Fruit fly (Drosophila melanogaster) whole organism, embryonic: ENCODE results near the gene CG7139.
A peak's percentile ranks its signal among the peaks of the same experiment; 100 is the strongest.

Experiments
- Aef1 ChIP-seq: fragments of 200-800 bp; sonication (Bioruptor generic); IDR thresholded peaks from 3 replicates; pipeline ENCODE4 v1.3.6; 2022; ENCODE audit warnings: missing biosample characterization, missing genetic modification characterization
- BEAF-32 ChIP-seq: fragments of 200-800 bp; sonication (Bioruptor generic); optimal IDR thresholded peaks from 3 replicates; lab custom pipeline; 2017; ENCODE audit warnings: missing biosample characterization, missing genetic modification characterization, mild to moderate bottlenecking, moderate library complexity, missing genetic modification reagents
- Bteb2 ChIP-seq: fragments of 200-800 bp; sonication (Bioruptor generic); optimal IDR thresholded peaks from 2 replicates; lab custom pipeline; 2016; ENCODE audit warnings: missing biosample characterization, missing genetic modification characterization
- CG10209 ChIP-seq: fragments of 200-800 bp; sonication (Bioruptor generic); optimal IDR thresholded peaks from 3 replicates; lab custom pipeline; 2017; ENCODE audit warnings: missing biosample characterization, mild to moderate bottlenecking, missing genetic modification characterization, missing genetic modification reagents
- CG10267 ChIP-seq: fragments of 200-800 bp; sonication (Bioruptor generic); optimal IDR thresholded peaks from 2 replicates; lab custom pipeline; 2018; ENCODE audit warnings: missing biosample characterization, mild to moderate bottlenecking, missing genetic modification characterization, moderate library complexity
- CG11093 ChIP-seq: fragments of 200-800 bp; sonication (Bioruptor generic); IDR thresholded peaks from 3 replicates; pipeline ENCODE4 v1.3.6; 2022; ENCODE audit warnings: missing biosample characterization, missing genetic modification characterization
- CG12104 ChIP-seq: fragments of 200-800 bp; sonication (Bioruptor generic); optimal IDR thresholded peaks from 3 replicates; lab custom pipeline; 2016; ENCODE audit warnings: missing biosample characterization, missing genetic modification characterization
- CG12391 ChIP-seq: fragments of 200-800 bp; sonication (Bioruptor generic); optimal IDR thresholded peaks from 3 replicates; lab custom pipeline; 2018; ENCODE audit warnings: missing biosample characterization, mild to moderate bottlenecking, missing genetic modification characterization, moderate library complexity
- CG15011 ChIP-seq: fragments of 200-800 bp; sonication (Bioruptor generic); optimal IDR thresholded peaks from 3 replicates; lab custom pipeline; 2018; ENCODE audit warnings: missing biosample characterization, mild to moderate bottlenecking, missing genetic modification characterization
- CG15269 ChIP-seq: fragments of 200-800 bp; sonication (Bioruptor generic); optimal IDR thresholded peaks from 2 replicates; lab custom pipeline; 2018; ENCODE audit warnings: missing biosample characterization, mild to moderate bottlenecking, missing genetic modification characterization, moderate library complexity
- CG15479 ChIP-seq: fragments of 200-800 bp; sonication (Bioruptor generic); optimal IDR thresholded peaks from 3 replicates; lab custom pipeline; 2019; ENCODE audit warnings: missing biosample characterization, mild to moderate bottlenecking, missing genetic modification characterization, moderate library complexity
- CG15696 ChIP-seq: fragments of 200-800 bp; sonication (Bioruptor generic); optimal IDR thresholded peaks from 2 replicates; lab custom pipeline; 2019; ENCODE audit warnings: missing biosample characterization, mild to moderate bottlenecking, missing genetic modification characterization, moderate library complexity
- CG17912 ChIP-seq: fragments of 200-800 bp; sonication (Bioruptor generic); optimal IDR thresholded peaks from 2 replicates; lab custom pipeline; 2018; ENCODE audit warnings: missing biosample characterization, mild to moderate bottlenecking, missing genetic modification characterization
- CG18262 ChIP-seq: fragments of 200-800 bp; optimal IDR thresholded peaks from 3 replicates; lab custom pipeline; 2019; ENCODE audit warnings: missing biosample characterization, mild to moderate bottlenecking, missing genetic modification characterization, moderate library complexity
- CG2678 ChIP-seq: fragments of 200-800 bp; sonication (Bioruptor generic); optimal IDR thresholded peaks from 3 replicates; lab custom pipeline; 2019; ENCODE audit warnings: missing biosample characterization, mild to moderate bottlenecking, missing genetic modification characterization, moderate library complexity
- CG32772 ChIP-seq: fragments of 200-800 bp; sonication (Bioruptor generic); IDR thresholded peaks from 2 replicates; pipeline ENCODE4 v1.3.6; 2022; ENCODE audit warnings: missing biosample characterization, missing genetic modification characterization
- CG33557 ChIP-seq: fragments of 200-800 bp; sonication (Bioruptor generic); optimal IDR thresholded peaks from 2 replicates; lab custom pipeline; 2019; ENCODE audit warnings: missing biosample characterization, mild to moderate bottlenecking, missing genetic modification characterization, moderate library complexity
- CG3407 ChIP-seq: fragments of 200-800 bp; sonication (Bioruptor generic); optimal IDR thresholded peaks from 2 replicates; lab custom pipeline; 2018; ENCODE audit warnings: missing biosample characterization, mild to moderate bottlenecking, missing genetic modification characterization
- CG34422 ChIP-seq: fragments of 200-800 bp; sonication (Bioruptor generic); IDR thresholded peaks from 3 replicates; pipeline ENCODE4 v1.3.6; 2022; ENCODE audit warnings: missing biosample characterization, missing genetic modification characterization
- CG3995 ChIP-seq: fragments of 200-800 bp; sonication (Bioruptor generic); optimal IDR thresholded peaks from 3 replicates; lab custom pipeline; 2016; ENCODE audit warnings: missing biosample characterization, missing genetic modification characterization
- CG4282 ChIP-seq: fragments of 200-800 bp; sonication (Bioruptor generic); optimal IDR thresholded peaks from 2 replicates; lab custom pipeline; 2016; ENCODE audit warnings: missing biosample characterization, missing genetic modification characterization
- CG6813 ChIP-seq: fragments of 200-800 bp; sonication (Bioruptor generic); optimal IDR thresholded peaks from 2 replicates; lab custom pipeline; 2017; ENCODE audit warnings: missing biosample characterization, missing genetic modification characterization, mild to moderate bottlenecking, moderate library complexity, missing genetic modification reagents
- CG7963 ChIP-seq: fragments of 200-800 bp; sonication (Bioruptor generic); IDR thresholded peaks from 3 replicates; pipeline ENCODE4 v1.3.6; 2022; ENCODE audit warnings: missing biosample characterization, missing genetic modification characterization; ENCODE audit not compliant: partially characterized antibody
- CG8924 ChIP-seq: fragments of 200-800 bp; optimal IDR thresholded peaks from 3 replicates; lab custom pipeline; 2019; ENCODE audit warnings: missing biosample characterization, mild to moderate bottlenecking, missing genetic modification characterization, moderate library complexity
- Camta ChIP-seq: fragments of 200-800 bp; sonication (Bioruptor generic); optimal IDR thresholded peaks from 2 replicates; lab custom pipeline; 2016; ENCODE audit warnings: missing biosample characterization, missing genetic modification characterization
- HmgD ChIP-seq: fragments of 200-800 bp; sonication (Bioruptor generic); optimal IDR thresholded peaks from 3 replicates; lab custom pipeline; 2016; ENCODE audit warnings: missing biosample characterization, missing genetic modification characterization
- Hsf ChIP-seq: fragments of 200-800 bp; sonication (Bioruptor generic); optimal IDR thresholded peaks from 3 replicates; lab custom pipeline; 2016; ENCODE audit warnings: missing biosample characterization, missing genetic modification characterization
- NfI ChIP-seq: fragments of 200-800 bp; sonication (Bioruptor generic); optimal IDR thresholded peaks from 3 replicates; lab custom pipeline; 2018; ENCODE audit warnings: missing biosample characterization, mild to moderate bottlenecking, missing genetic modification characterization, moderate library complexity
- Pdp1 ChIP-seq, 2 experiments: fragments of 200-800 bp; sonication (Bioruptor generic); optimal IDR thresholded peaks; 3 replicates each; lab custom pipeline; 2016; ENCODE audit warnings: missing biosample characterization in 2 of 2, missing genetic modification characterization in 2 of 2, mild to moderate bottlenecking in 1 of 2, moderate library complexity in 1 of 2
- Sin3A ChIP-seq: fragments of >200 bp; optimal IDR thresholded peaks from 2 replicates; lab custom pipeline; 2018
- Sox100B ChIP-seq: fragments of 200-800 bp; sonication (Bioruptor generic); optimal IDR thresholded peaks from 3 replicates; lab custom pipeline; 2018; ENCODE audit warnings: missing biosample characterization, mild to moderate bottlenecking, missing genetic modification characterization
- Sry-δ ChIP-seq: fragments of 200-800 bp; sonication (Bioruptor generic); optimal IDR thresholded peaks from 2 replicates; lab custom pipeline; 2016; ENCODE audit warnings: missing biosample characterization, missing genetic modification characterization
- Ssrp ChIP-seq: fragments of 200-800 bp; sonication (Bioruptor generic); optimal IDR thresholded peaks from 2 replicates; lab custom pipeline; 2018; ENCODE audit warnings: missing biosample characterization, mild to moderate bottlenecking, missing genetic modification characterization, moderate library complexity
- Xrp1 ChIP-seq: fragments of 200-800 bp; sonication (Bioruptor generic); IDR thresholded peaks from 2 replicates; pipeline ENCODE4 v1.3.6; 2022; ENCODE audit warnings: missing biosample characterization, missing genetic modification characterization
- bowl ChIP-seq: fragments of 200-800 bp; sonication (Bioruptor generic); IDR thresholded peaks from 2 replicates; pipeline ENCODE4 v1.3.6; 2022; ENCODE audit warnings: missing biosample characterization, missing genetic modification characterization
- bsh ChIP-seq, 2 experiments: fragments of 200-800 bp; sonication (Bioruptor generic); optimal IDR thresholded peaks; 2 replicates each; lab custom pipeline; 2017 to 2018; ENCODE audit warnings: mild to moderate bottlenecking in 2 of 2, missing biosample characterization in 2 of 2, missing genetic modification characterization in 2 of 2, moderate library complexity in 1 of 2
- chif ChIP-seq, 2 experiments: fragments of 200-800 bp; sonication (Bioruptor generic); optimal IDR thresholded peaks; 3 replicates each; lab custom pipeline; 2016; ENCODE audit warnings: missing biosample characterization in 2 of 2, missing genetic modification characterization in 2 of 2
- chn ChIP-seq: fragments of 200-800 bp; sonication (Bioruptor generic); optimal IDR thresholded peaks from 2 replicates; lab custom pipeline; 2016; ENCODE audit warnings: missing biosample characterization, missing genetic modification characterization
- da ChIP-seq: fragments of 200-800 bp; sonication (Bioruptor generic); optimal IDR thresholded peaks from 2 replicates; lab custom pipeline; 2016; ENCODE audit warnings: missing biosample characterization, missing genetic modification characterization
- dysf ChIP-seq: fragments of 200-800 bp; sonication (Bioruptor generic); IDR thresholded peaks from 3 replicates; pipeline ENCODE4 v1.3.6; 2022; ENCODE audit warnings: missing biosample characterization, missing genetic modification characterization
- hbn ChIP-seq: fragments of 200-800 bp; sonication (Bioruptor generic); IDR thresholded peaks from 2 replicates; pipeline ENCODE4 v1.3.6; 2022; ENCODE audit warnings: missing biosample characterization, missing genetic modification characterization; ENCODE audit not compliant: partially characterized antibody
- inv ChIP-seq: fragments of 200-800 bp; sonication (Bioruptor generic); IDR thresholded peaks from 2 replicates; pipeline ENCODE4 v1.3.6; 2022; ENCODE audit warnings: missing biosample characterization, missing genetic modification characterization; ENCODE audit not compliant: partially characterized antibody
- nerfin-1 ChIP-seq: fragments of 200-800 bp; sonication (Bioruptor generic); optimal IDR thresholded peaks from 3 replicates; lab custom pipeline; 2019; ENCODE audit warnings: missing biosample characterization, mild to moderate bottlenecking, missing genetic modification characterization, moderate library complexity
- nom ChIP-seq: fragments of 200-800 bp; sonication (Bioruptor generic); optimal IDR thresholded peaks from 2 replicates; lab custom pipeline; 2017; ENCODE audit warnings: missing biosample characterization, missing genetic modification characterization, mild to moderate bottlenecking, moderate library complexity, missing genetic modification reagents
- oc ChIP-seq: fragments of 200-800 bp; sonication (Bioruptor generic); optimal IDR thresholded peaks from 2 replicates; lab custom pipeline; 2018; ENCODE audit warnings: missing biosample characterization, mild to moderate bottlenecking, missing genetic modification characterization, moderate library complexity
- pros ChIP-seq: fragments of 200-800 bp; sonication (Bioruptor generic); optimal IDR thresholded peaks from 3 replicates; lab custom pipeline; 2019; ENCODE audit warnings: missing biosample characterization, mild to moderate bottlenecking, missing genetic modification characterization, moderate library complexity
- trem ChIP-seq: fragments of 200-800 bp; optimal IDR thresholded peaks from 3 replicates; lab custom pipeline; 2019; ENCODE audit warnings: missing biosample characterization, mild to moderate bottlenecking, missing genetic modification characterization, moderate library complexity
- unpg ChIP-seq: fragments of 200-800 bp; sonication (Bioruptor generic); optimal IDR thresholded peaks from 3 replicates; lab custom pipeline; 2018; ENCODE audit warnings: missing biosample characterization, mild to moderate bottlenecking, missing genetic modification characterization, moderate library complexity

CG7139 gene

DNA sequence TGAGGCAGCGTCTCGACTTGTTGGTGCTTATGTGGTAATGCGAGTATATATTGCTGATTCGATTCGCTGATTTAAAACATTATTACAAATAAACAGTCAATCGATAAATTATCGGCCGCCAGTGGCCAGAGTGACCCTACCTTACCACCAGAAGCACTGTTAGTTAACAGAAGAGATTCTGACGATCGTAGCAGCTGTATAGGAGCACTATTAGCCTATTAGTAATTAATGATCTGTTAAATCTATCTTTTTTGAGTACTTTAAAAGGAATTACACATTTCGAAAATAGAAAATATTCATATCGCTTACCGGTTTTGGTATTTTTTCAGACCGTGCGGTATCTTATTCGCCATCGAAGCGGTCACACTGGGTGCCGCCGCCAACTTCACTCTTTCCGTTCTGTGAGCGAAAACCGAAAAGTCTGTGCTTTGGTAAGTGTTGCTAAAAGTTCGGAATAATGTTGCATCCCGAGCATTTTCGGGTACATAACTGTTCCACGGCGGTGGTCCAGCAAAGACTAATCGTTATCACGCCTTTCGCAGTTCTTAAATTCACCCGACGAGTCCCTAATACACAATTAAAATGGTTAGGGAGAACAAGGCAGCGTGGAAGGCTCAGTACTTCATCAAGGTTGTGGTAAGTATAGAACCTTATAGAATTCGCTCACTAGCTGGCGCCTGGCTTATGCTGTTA lies 4.2 kb upstream of the CG7139 start, which contains the start of the genes CG7130 and RpLP0 (continued):
- TF ChIP-seq NfI (GFP tag; lab: Kevin White, UChicago) (peak; percentile 97), oc (tag; lab: Kevin White, UChicago) (peak; percentile 67), CG3407 (GFP tag; lab: Kevin White, UChicago) (peak; percentile 94), bowl (GFP tag; lab: Robert Waterston, UW) (peak; percentile 67), nerfin-1 (tag; lab: Kevin White, UChicago) (peak; percentile 87), unpg (GFP tag; lab: Kevin White, UChicago) (peak; percentile 86), Sry-δ (GFP tag; lab: Kevin White, UChicago) (peak; percentile 82), CG17912 (GFP tag; lab: Kevin White, UChicago) (peak; percentile 97), CG11093 (no peak), CG7963 (GFP tag; lab: Robert Waterston, UW) (no peak), CG18262 (tag; lab: Kevin White, UChicago) (peak; percentile 81), CG4282 (peak; percentile 62), CG12391 (peak; percentile 90), CG15011 (peak; percentile 92), CG10209 (GFP tag; lab: Kevin White, UChicago) (peak; percentile 94), CG15696 (tag; lab: Kevin White, UChicago) (peak; percentile 59), bsh (GFP tag; optimal IDR thresholded peaks at IDR 0.05; lab: Kevin White, UChicago) (peak; percentile 39 to 84), nom (GFP tag; lab: Kevin White, UChicago) (peak; percentile 86), Hsf (peak; percentile 92), trem (tag; lab: Kevin White, UChicago) (peak; percentile 89), Camta (GFP tag; lab: Kevin White, UChicago) (peak; percentile 91), CG3995 (GFP tag; lab: Kevin White, UChicago) (peak; percentile 81), CG32772 (GFP tag; lab: Robert Waterston, UW) (peak; percentile 75; the same call in 1 of the 2 replicates), CG8924 (tag; lab: Kevin White, UChicago) (peak; percentile 83), Sox100B (peak; percentile 94), chif (GFP tag; optimal IDR thresholded peaks at IDR 0.05; lab: Kevin White, UChicago) (peak; percentile 76 to 91), hbn (GFP tag; lab: Robert Waterston, UW) (no peak), CG2678 (peak; percentile 85), CG6813 (GFP tag; lab: Kevin White, UChicago) (peak; percentile 95), Sin3A (lab: Kevin White, UChicago) (peak; percentile 94), Xrp1 (GFP tag; lab: Robert Waterston, UW) (no peak; the same call in 1 of the 2 replicates), BEAF-32 (GFP tag; lab: Kevin White, UChicago) (peak; percentile 75), HmgD (GFP tag; lab: Kevin White, UChicago) (peak; percentile 85), CG12104 (GFP tag; lab: Kevin White, UChicago) (peak; percentile 96), Ssrp (tag; lab: Kevin White, UChicago) (peak; percentile 54), CG15269 (peak; percentile 85), Aef1 (peak; percentile 70; the same call in 2 of the 3 replicates), Pdp1 (GFP tag; optimal IDR thresholded peaks at IDR 0.05; lab: Kevin White, UChicago) (peak; percentile 80 to 87), CG33557 (peak; percentile 93), pros (GFP tag; lab: Kevin White, UChicago) (peak; percentile 25), CG10267 (tag; lab: Kevin White, UChicago) (peak; percentile 86), CG34422 (GFP tag; lab: Robert Waterston, UW) (peak; percentile 79), chn (GFP tag; lab: Kevin White, UChicago) (peak; percentile 89), da (GFP tag; lab: Kevin White, UChicago) (peak; percentile 91), inv (GFP tag; lab: Robert Waterston, UW) (no peak; the same call in 1 of the 2 replicates), CG15479 (GFP tag; lab: Kevin White, UChicago) (peak; percentile 36), Bteb2 (peak; percentile 90), dysf (peak; percentile 82)
